Worm (Caenorhabditis elegans) whole organism, L1 larva: ENCODE results near the gene Y49E10.10.

ENCODE experiments used
- C16A3.4 ChIP-seq: fragments of 150-350 bp; optimal IDR thresholded peaks from 2 replicates; lab custom pipeline; 2014; ENCODE audit warnings: missing biosample characterization, missing genetic modification characterization
- Y116A8C.19 ChIP-seq: sonication (generic microtip); optimal IDR thresholded peaks from 2 replicates; lab custom pipeline; 2016; ENCODE audit warnings: missing compliant biosample characterization, missing genetic modification characterization, borderline replicate concordance
- alr-1 ChIP-seq: fragments of 200-800 bp; sonication (Bioruptor generic); optimal IDR thresholded peaks from 2 replicates; lab custom pipeline; 2018; ENCODE audit warnings: borderline replicate concordance, mild to moderate bottlenecking, missing genetic modification characterization, missing compliant biosample characterization
- ama-1 ChIP-seq: fragments of 150-350 bp; optimal IDR thresholded peaks from 2 replicates; lab custom pipeline; 2014
- ceh-63 ChIP-seq: fragments of 200-800 bp; sonication (Bioruptor generic); optimal IDR thresholded peaks from 2 replicates; lab custom pipeline; 2018; ENCODE audit warnings: mild to moderate bottlenecking, missing genetic modification characterization, missing compliant biosample characterization
- ceh-82 ChIP-seq, 3 experiments: fragments of 150-350 bp in 1 of 3; sonication (generic microtip) in 2 of 3; optimal IDR thresholded peaks; 2 replicates each; lab custom pipeline; 2014 to 2017; ENCODE audit warnings: missing biosample characterization in 3 of 3, missing genetic modification characterization in 3 of 3
- efl-1 ChIP-seq, 4 experiments: fragments of 150-350 bp; optimal IDR thresholded peaks in 3 of 4; peaks in 1 of 4; 1 replicate in 1 of 4; 2 replicates in 3 of 4; lab custom pipeline; 2014; ENCODE audit warnings: missing biosample characterization in 2 of 4, missing genetic modification characterization in 2 of 4, missing genetic modification reagents in 2 of 4
- efl-3 ChIP-seq: fragments of 200-800 bp; sonication (Bioruptor generic); optimal IDR thresholded peaks from 2 replicates; lab custom pipeline; 2018; ENCODE audit warnings: mild to moderate bottlenecking, missing genetic modification characterization, missing compliant biosample characterization
- egl-27 ChIP-seq, 2 experiments: fragments of 150-350 bp in 1 of 2; sonication (generic microtip); optimal IDR thresholded peaks; 3 replicates each; lab custom pipeline; 2017 to 2018; ENCODE audit warnings: missing biosample characterization in 2 of 2, missing genetic modification characterization in 2 of 2, missing genetic modification reagents in 2 of 2
- fkh-4 ChIP-seq: sonication (generic microtip); optimal IDR thresholded peaks from 2 replicates; lab custom pipeline; 2016; ENCODE audit warnings: missing compliant biosample characterization, missing genetic modification characterization, borderline replicate concordance
- fkh-8 ChIP-seq: sonication (generic microtip); optimal IDR thresholded peaks from 2 replicates; lab custom pipeline; 2016; ENCODE audit warnings: mild to moderate bottlenecking, missing genetic modification characterization, missing compliant biosample characterization
- fos-1 ChIP-seq: fragments of 150-350 bp; optimal IDR thresholded peaks from 2 replicates; lab custom pipeline; 2014; ENCODE audit warnings: missing biosample characterization, missing genetic modification characterization
- grh-1 ChIP-seq: fragments of 200-800 bp; sonication (Bioruptor generic); IDR thresholded peaks from 2 replicates; pipeline ENCODE4 v1.3.6; 2022; ENCODE audit warnings: missing genetic modification reagents, missing genetic modification characterization, missing compliant biosample characterization
- hlh-17 ChIP-seq: fragments of 200-800 bp; sonication (Bioruptor generic); optimal IDR thresholded peaks from 2 replicates; lab custom pipeline; 2018; ENCODE audit warnings: missing genetic modification characterization, mild to moderate bottlenecking, missing compliant biosample characterization, moderate library complexity, borderline replicate concordance
- isw-1 ChIP-seq: fragments of 200-800 bp; sonication (Bioruptor generic); IDR thresholded peaks from 2 replicates; pipeline ENCODE4 v1.3.6; 2022; ENCODE audit warnings: missing genetic modification characterization, missing compliant biosample characterization
- lin-14 ChIP-seq: fragments of 200-800 bp; sonication (Bioruptor generic); optimal IDR thresholded peaks from 2 replicates; lab custom pipeline; 2018; ENCODE audit warnings: mild to moderate bottlenecking, missing genetic modification characterization, moderate library complexity, missing compliant biosample characterization
- lin-39 ChIP-seq: fragments of 150-350 bp; optimal IDR thresholded peaks from 2 replicates; lab custom pipeline; 2014; ENCODE audit warnings: missing biosample characterization, missing genetic modification reagents, missing genetic modification characterization
- mdl-1 ChIP-seq, 2 experiments: fragments of 150-350 bp; optimal IDR thresholded peaks; 2 replicates each; lab custom pipeline; 2014 to 2017; ENCODE audit warnings: missing biosample characterization in 2 of 2, missing genetic modification characterization in 2 of 2, inconsistent platforms in 1 of 2
- nhr-12 ChIP-seq: sonication (generic microtip); optimal IDR thresholded peaks from 2 replicates; lab custom pipeline; 2017; ENCODE audit warnings: missing biosample characterization, missing genetic modification characterization
- nhr-19 ChIP-seq: fragments of 200-800 bp; sonication (Bioruptor generic); conservative IDR thresholded peaks from 2 replicates; pipeline ENCODE4 v1.3.6; 2022; ENCODE audit warnings: missing genetic modification characterization, missing compliant biosample characterization
- nhr-71 ChIP-seq: sonication (generic microtip); optimal IDR thresholded peaks from 2 replicates; lab custom pipeline; 2016; ENCODE audit warnings: mild to moderate bottlenecking, missing genetic modification characterization, moderate library complexity, missing compliant biosample characterization
- nhr-77 ChIP-seq: fragments of 150-350 bp; optimal IDR thresholded peaks from 2 replicates; lab custom pipeline; 2014; ENCODE audit warnings: missing biosample characterization, missing genetic modification characterization
- pqm-1 ChIP-seq: sonication (generic microtip); optimal IDR thresholded peaks from 3 replicates; lab custom pipeline; 2017; ENCODE audit warnings: missing biosample characterization, missing genetic modification characterization
- rnt-1 ChIP-seq: sonication (generic microtip); optimal IDR thresholded peaks from 2 replicates; lab custom pipeline; 2016; ENCODE audit warnings: mild to moderate bottlenecking, missing genetic modification characterization, moderate library complexity, missing compliant biosample characterization
- snu-23 ChIP-seq: sonication (generic microtip); optimal IDR thresholded peaks from 2 replicates; lab custom pipeline; 2016; ENCODE audit warnings: missing genetic modification characterization, missing compliant biosample characterization
- sox-4 ChIP-seq: sonication (generic microtip); optimal IDR thresholded peaks from 2 replicates; lab custom pipeline; 2016; ENCODE audit warnings: missing genetic modification characterization, missing compliant biosample characterization
- swsn-7 ChIP-seq: sonication (generic microtip); optimal IDR thresholded peaks from 2 replicates; lab custom pipeline; 2016; ENCODE audit warnings: missing genetic modification characterization, missing compliant biosample characterization
- tbx-2 ChIP-seq: sonication (generic microtip); optimal IDR thresholded peaks from 2 replicates; lab custom pipeline; 2016; ENCODE audit warnings: missing genetic modification characterization, missing compliant biosample characterization
- unc-62 ChIP-seq: fragments of 150-350 bp; optimal IDR thresholded peaks from 2 replicates; lab custom pipeline; 2014; ENCODE audit warnings: missing biosample characterization, missing genetic modification reagents, missing genetic modification characterization
- unc-86 ChIP-seq: sonication (generic microtip); optimal IDR thresholded peaks from 2 replicates; lab custom pipeline; 2016; ENCODE audit warnings: missing genetic modification characterization, missing compliant biosample characterization
- unc-98 ChIP-seq: fragments of 200-800 bp; sonication (Bioruptor generic); IDR thresholded peaks from 2 replicates; pipeline ENCODE4 v1.3.6; 2022; ENCODE audit warnings: missing genetic modification characterization, missing compliant biosample characterization
- vab-15 ChIP-seq: sonication (generic microtip); optimal IDR thresholded peaks from 2 replicates; lab custom pipeline; 2017; ENCODE audit warnings: missing genotype, mild to moderate bottlenecking, missing genetic modification characterization, missing compliant biosample characterization
- zag-1 ChIP-seq: fragments of 150-350 bp; optimal IDR thresholded peaks from 2 replicates; lab custom pipeline; 2014; ENCODE audit warnings: missing biosample characterization, missing genetic modification characterization
- zip-4 ChIP-seq: fragments of 200-800 bp; sonication (Bioruptor generic); optimal IDR thresholded peaks from 2 replicates; lab custom pipeline; 2018; ENCODE audit warnings: mild to moderate bottlenecking, missing genetic modification characterization, moderate library complexity, missing compliant biosample characterization
- ztf-4 ChIP-seq: fragments of 150-350 bp; optimal IDR thresholded peaks from 2 replicates; lab custom pipeline; 2014; ENCODE audit warnings: missing biosample characterization, missing genetic modification characterization

Y49E10.10 gene

ce11 chrIII:12410304-12410703, 15.0 kb downstream of the Y49E10.10 start:
- TF ChIP-seq fos-1 (no peak), mdl-1 (tag; optimal IDR thresholded peaks at IDR 0.05; lab: Kevin White, UChicago) (no peak), unc-62 (GFP tag; lab: Kevin White, UChicago) (no peak), efl-3 (GFP tag; lab: Kevin White, UChicago) (no peak), ceh-63 (GFP tag; lab: Kevin White, UChicago) (no peak), tbx-2 (no peak)

- no peak for TF ChIP-seq egl-27 (tag; optimal IDR thresholded peaks at IDR 0.05; lab: Kevin White, UChicago)
- TF ChIP-seq unc-98: no peak
Measured at ce11 chrIII:12411059-12411458, 15.8 kb downstream of the Y49E10.10 start.

ce11 chrIII:12411668-12412067, 16.4 kb downstream of the Y49E10.10 start:
- TF ChIP-seq nhr-19 (GFP tag; lab: Robert Waterston, UW): no peak
- TF ChIP-seq grh-1: no peak
- no peak for TF ChIP-seq C16A3.4
- no peak for TF ChIP-seq unc-86
- no peak for TF ChIP-seq vab-15 (tag; lab: Kevin White, UChicago)
- no peak for TF ChIP-seq isw-1 (GFP tag; lab: Robert Waterston, UW)
- no peak for TF ChIP-seq zip-4 (GFP tag; lab: Kevin White, UChicago)
- TF ChIP-seq pqm-1 (tag; lab: Kevin White, UChicago): no peak
- TF ChIP-seq nhr-77: no peak

- TF ChIP-seq lin-14 (GFP tag; lab: Kevin White, UChicago): no peak
- no peak for TF ChIP-seq efl-1 (optimal IDR thresholded peaks at IDR 0.05; lab: Kevin White, UChicago)
- peak in 1 of 2 experiments; percentile 81 for TF ChIP-seq efl-1 (GFP tag; optimal IDR thresholded peaks at IDR 0.05 in 1 of 2; lab: Kevin White, UChicago)
Measured at ce11 chrIII:12414533-12414932, 19.3 kb downstream of the Y49E10.10 start.

ce11 chrIII:12420256-12420655, 25.0 kb downstream of the Y49E10.10 start:
- TF ChIP-seq zag-1: no peak
- no peak for TF ChIP-seq nhr-12 (tag; lab: Kevin White, UChicago)
- no peak for TF ChIP-seq unc-98
- TF ChIP-seq fkh-8 (tag; lab: Kevin White, UChicago): no peak
- no peak for TF ChIP-seq lin-39 (tag; lab: Kevin White, UChicago)
- TF ChIP-seq snu-23 (GFP tag; lab: Kevin White, UChicago): no peak
- no peak for TF ChIP-seq sox-4 (tag; lab: Kevin White, UChicago)
- TF ChIP-seq ama-1: no peak
- TF ChIP-seq alr-1 (tag; lab: Kevin White, UChicago): no peak
- no peak for TF ChIP-seq Y116A8C.19 (tag; lab: Kevin White, UChicago)
- TF ChIP-seq unc-86: no peak
- no peak for TF ChIP-seq hlh-17
- TF ChIP-seq fkh-4: no peak
- no peak for TF ChIP-seq swsn-7 (tag; lab: Kevin White, UChicago)
- no peak for TF ChIP-seq ceh-82 (tag; optimal IDR thresholded peaks at IDR 0.05; lab: Kevin White, UChicago)
- no peak for TF ChIP-seq rnt-1 (tag; lab: Kevin White, UChicago)
- no peak for TF ChIP-seq pqm-1 (tag; lab: Kevin White, UChicago)
- no peak for TF ChIP-seq ztf-4 (tag; lab: Kevin White, UChicago)
- TF ChIP-seq nhr-71 (tag; lab: Kevin White, UChicago): no peak
